Worm (Caenorhabditis elegans) whole organism, L2 larva: ENCODE measurements around the gene ehbp-1.

Experiments used
- C34F6.9 ChIP-seq: fragments of 150-350 bp; optimal IDR thresholded peaks from 2 replicates; lab custom pipeline; 2014; ENCODE audit warnings: missing biosample characterization, missing genetic modification characterization
- F13H6.1 ChIP-seq: sonication (generic microtip); optimal IDR thresholded peaks from 2 replicates; lab custom pipeline; 2016; ENCODE audit warnings: missing genetic modification characterization, missing compliant biosample characterization
- R02D3.7 ChIP-seq: fragments of 150-350 bp; optimal IDR thresholded peaks from 2 replicates; lab custom pipeline; 2014; ENCODE audit warnings: missing biosample characterization, missing genetic modification characterization
- Y55F3AM.14 ChIP-seq: fragments of 200-800 bp; sonication (Bioruptor generic); optimal IDR thresholded peaks from 2 replicates; lab custom pipeline; 2018; ENCODE audit warnings: mild to moderate bottlenecking, missing genetic modification characterization, missing compliant biosample characterization
- alr-1 ChIP-seq: fragments of 150-350 bp; optimal IDR thresholded peaks from 2 replicates; lab custom pipeline; 2014; ENCODE audit warnings: missing biosample characterization, missing genetic modification characterization
- aly-2 ChIP-seq: fragments of 150-350 bp; optimal IDR thresholded peaks from 2 replicates; lab custom pipeline; 2014; ENCODE audit warnings: missing biosample characterization, missing genetic modification characterization
- ama-1 ChIP-seq: fragments of 150-350 bp; optimal IDR thresholded peaks from 2 replicates; lab custom pipeline; 2018; ENCODE audit warnings: inconsistent platforms
- blmp-1 ChIP-seq: sonication (generic microtip); optimal IDR thresholded peaks from 2 replicates; lab custom pipeline; 2017; ENCODE audit warnings: missing genetic modification characterization, mild to moderate bottlenecking, missing compliant biosample characterization, antibody characterized with exemption, moderate library complexity; ENCODE audit not compliant: insufficient read depth
- ceh-16 ChIP-seq: fragments of 150-350 bp; optimal IDR thresholded peaks from 2 replicates; lab custom pipeline; 2014; ENCODE audit warnings: missing biosample characterization, missing genetic modification characterization
- ceh-82 ChIP-seq: fragments of 150-350 bp; optimal IDR thresholded peaks from 2 replicates; lab custom pipeline; 2014; ENCODE audit warnings: missing biosample characterization, missing genetic modification characterization
- crh-2 ChIP-seq: sonication (generic microtip); optimal IDR thresholded peaks from 2 replicates; lab custom pipeline; 2017; ENCODE audit warnings: missing biosample characterization, missing genetic modification characterization
- dmd-4 ChIP-seq: sonication (generic microtip); optimal IDR thresholded peaks from 2 replicates; lab custom pipeline; 2017; ENCODE audit warnings: missing biosample characterization, missing genetic modification characterization
- egl-27 ChIP-seq: sonication (generic microtip); optimal IDR thresholded peaks from 3 replicates; lab custom pipeline; 2017; ENCODE audit warnings: missing biosample characterization, missing genetic modification reagents, missing genetic modification characterization
- elt-1 ChIP-seq: fragments of 150-350 bp; optimal IDR thresholded peaks from 2 replicates; lab custom pipeline; 2014; ENCODE audit warnings: missing biosample characterization, missing genetic modification characterization
- elt-3 ChIP-seq: sonication (generic microtip); optimal IDR thresholded peaks from 2 replicates; lab custom pipeline; 2017; ENCODE audit warnings: missing biosample characterization, missing genetic modification characterization
- fos-1 ChIP-seq: fragments of 150-350 bp; optimal IDR thresholded peaks from 2 replicates; lab custom pipeline; 2014; ENCODE audit warnings: missing biosample characterization, missing genetic modification characterization
- gmeb-1 ChIP-seq: fragments of 150-350 bp; optimal IDR thresholded peaks from 2 replicates; lab custom pipeline; 2014; ENCODE audit warnings: missing biosample characterization, missing genetic modification characterization
- lin-11 ChIP-seq: fragments of 150-350 bp; sonication (generic microtip); optimal IDR thresholded peaks from 2 replicates; lab custom pipeline; 2014; ENCODE audit warnings: missing biosample characterization, missing genetic modification characterization, inconsistent platforms, mixed read lengths
- lin-13 ChIP-seq: fragments of 150-350 bp; optimal IDR thresholded peaks from 2 replicates; lab custom pipeline; 2014; ENCODE audit warnings: missing biosample characterization, missing genetic modification reagents, missing genetic modification characterization
- lin-39 ChIP-seq: fragments of 150-350 bp; optimal IDR thresholded peaks from 2 replicates; lab custom pipeline; 2014; ENCODE audit warnings: missing biosample characterization, missing genetic modification reagents, missing genetic modification characterization
- lsy-2 ChIP-seq, 2 experiments: fragments of 150-350 bp in 1 of 2; sonication (generic microtip) in 1 of 2; optimal IDR thresholded peaks; 2 replicates each; lab custom pipeline; 2014 to 2017; ENCODE audit warnings: missing biosample characterization in 2 of 2, missing genetic modification characterization in 2 of 2
- mab-5 ChIP-seq: fragments of 150-350 bp; optimal IDR thresholded peaks from 2 replicates; lab custom pipeline; 2014; ENCODE audit warnings: missing biosample characterization, missing genetic modification characterization
- mbf-1 ChIP-seq: sonication (generic microtip); optimal IDR thresholded peaks from 2 replicates; lab custom pipeline; 2017; ENCODE audit warnings: missing biosample characterization, missing genetic modification characterization
- mdl-1 ChIP-seq, 2 experiments: fragments of 150-350 bp in 1 of 2; sonication (generic microtip) in 1 of 2; optimal IDR thresholded peaks; 2 replicates each; lab custom pipeline; 2017; ENCODE audit warnings: missing biosample characterization in 2 of 2, missing genetic modification characterization in 2 of 2
- nhr-10 ChIP-seq: sonication (generic microtip); optimal IDR thresholded peaks from 2 replicates; lab custom pipeline; 2017; ENCODE audit warnings: missing biosample characterization, missing genetic modification characterization
- nhr-11 ChIP-seq: fragments of 150-350 bp; optimal IDR thresholded peaks from 2 replicates; lab custom pipeline; 2014; ENCODE audit warnings: missing biosample characterization, missing genetic modification characterization
- nhr-12 ChIP-seq: fragments of 150-350 bp; optimal IDR thresholded peaks from 2 replicates; lab custom pipeline; 2014; ENCODE audit warnings: missing biosample characterization, missing genetic modification characterization
- nhr-129 ChIP-seq: fragments of 150-350 bp; optimal IDR thresholded peaks from 2 replicates; lab custom pipeline; 2014; ENCODE audit warnings: missing biosample characterization, missing genetic modification characterization
- nhr-23 ChIP-seq: fragments of 150-350 bp; optimal IDR thresholded peaks from 2 replicates; lab custom pipeline; 2014; ENCODE audit warnings: missing biosample characterization, missing genetic modification reagents, missing genetic modification characterization
- nhr-237 ChIP-seq: fragments of 150-350 bp; optimal IDR thresholded peaks from 2 replicates; lab custom pipeline; 2014; ENCODE audit warnings: missing biosample characterization, missing genetic modification characterization
- nhr-6 ChIP-seq: fragments of 150-350 bp; optimal IDR thresholded peaks from 2 replicates; lab custom pipeline; 2014; ENCODE audit warnings: missing biosample characterization, missing genetic modification characterization
- nhr-77 ChIP-seq: fragments of 150-350 bp; optimal IDR thresholded peaks from 2 replicates; lab custom pipeline; 2014; ENCODE audit warnings: missing biosample characterization, missing genetic modification characterization
- peb-1 ChIP-seq: fragments of 150-350 bp; optimal IDR thresholded peaks from 2 replicates; lab custom pipeline; 2014; ENCODE audit warnings: missing biosample characterization, missing genetic modification characterization
- sem-4 ChIP-seq: fragments of 150-350 bp; optimal IDR thresholded peaks from 2 replicates; lab custom pipeline; 2014; ENCODE audit warnings: missing biosample characterization, missing genetic modification reagents, missing genetic modification characterization
- skn-1 ChIP-seq: sonication (generic microtip); optimal IDR thresholded peaks from 2 replicates; lab custom pipeline; 2017; ENCODE audit warnings: missing biosample characterization, missing genetic modification characterization
- sma-3 ChIP-seq: sonication (generic microtip); optimal IDR thresholded peaks from 2 replicates; lab custom pipeline; 2016; ENCODE audit warnings: missing genetic modification reagents, missing genetic modification characterization, missing compliant biosample characterization
- sma-9 ChIP-seq, 2 experiments: fragments of 150-350 bp in 1 of 2; sonication (generic microtip) in 1 of 2; optimal IDR thresholded peaks; 2 replicates each; lab custom pipeline; 2014 to 2016; ENCODE audit warnings: missing genetic modification characterization in 2 of 2, mild to moderate bottlenecking in 1 of 2, missing biosample characterization in 1 of 2, missing compliant biosample characterization in 1 of 2, missing genetic modification reagents in 1 of 2, moderate library complexity in 1 of 2
- snpc-4 ChIP-seq: fragments of 150-350 bp; optimal IDR thresholded peaks from 2 replicates; lab custom pipeline; 2014; ENCODE audit warnings: missing biosample characterization, missing genetic modification characterization
- unc-55 ChIP-seq: fragments of 150-350 bp; sonication (generic microtip); optimal IDR thresholded peaks from 3 replicates; lab custom pipeline; 2014; ENCODE audit warnings: missing biosample characterization, missing genetic modification reagents, missing genetic modification characterization
- unc-62 ChIP-seq: fragments of 150-350 bp; optimal IDR thresholded peaks from 2 replicates; lab custom pipeline; 2014; ENCODE audit warnings: missing biosample characterization, missing genetic modification reagents, missing genetic modification characterization
- zag-1 ChIP-seq: fragments of 150-350 bp; optimal IDR thresholded peaks from 2 replicates; lab custom pipeline; 2014; ENCODE audit warnings: missing biosample characterization, missing genetic modification characterization
- ztf-1 ChIP-seq: fragments of 200-800 bp; sonication (Bioruptor generic); conservative IDR thresholded peaks from 2 replicates; pipeline ENCODE4 v1.3.6; 2022; ENCODE audit warnings: missing genetic modification characterization, missing compliant biosample characterization
- ztf-11 ChIP-seq: sonication (generic microtip); optimal IDR thresholded peaks from 2 replicates; lab custom pipeline; 2017; ENCODE audit warnings: missing biosample characterization, missing genetic modification characterization
- ztf-4 ChIP-seq: fragments of 150-350 bp; optimal IDR thresholded peaks from 2 replicates; lab custom pipeline; 2014; ENCODE audit warnings: missing biosample characterization, missing genetic modification characterization

ehbp-1 gene

DNA sequence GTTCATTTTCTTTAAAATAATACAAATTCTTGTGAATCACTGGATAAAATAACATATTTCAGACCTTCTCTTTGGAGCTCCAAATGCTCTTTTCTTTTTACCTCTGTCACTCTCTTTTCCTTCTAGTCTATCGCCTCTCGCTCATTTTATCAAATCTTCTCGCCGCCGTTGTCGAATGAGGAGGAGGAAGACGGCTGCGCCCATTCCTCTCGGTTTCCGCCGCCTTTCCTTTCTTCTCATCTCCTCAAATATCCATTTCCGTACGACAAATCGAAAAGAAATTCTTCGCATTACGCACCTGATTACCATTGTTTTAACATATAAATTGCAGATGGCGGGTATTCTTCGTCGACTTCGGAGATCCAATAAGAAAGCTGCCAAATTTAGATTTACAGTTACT is at the start of gene ehbp-1:
TSS of gene ehbp-1 (plus strand) at position 332 of the 400 bp plus-strand sequence.
- TF ChIP-seq lsy-2 (tag; optimal IDR thresholded peaks at IDR 0.05; lab: Kevin White, UChicago): peak in 1 of 2 experiments; percentile 3
- no peak for TF ChIP-seq aly-2 (tag; lab: Kevin White, UChicago)
- TF ChIP-seq nhr-12 (tag; lab: Kevin White, UChicago): no peak
- no peak for TF ChIP-seq ama-1 (lab: Kevin White, UChicago)
- TF ChIP-seq sma-9 (GFP tag; optimal IDR thresholded peaks at IDR 0.05; lab: Kevin White, UChicago): peak; percentile 29
- no peak for TF ChIP-seq sma-9 (tag; optimal IDR thresholded peaks at IDR 0.05; lab: Kevin White, UChicago)
- TF ChIP-seq unc-55 (GFP tag; lab: Kevin White, UChicago): peak; percentile 40
- TF ChIP-seq skn-1 (tag; lab: Kevin White, UChicago): no peak
- TF ChIP-seq nhr-10 (tag; lab: Kevin White, UChicago): no peak
- TF ChIP-seq snpc-4 (tag; lab: Kevin White, UChicago): no peak
- TF ChIP-seq sma-3 (GFP tag; lab: Kevin White, UChicago): no peak
- no peak for TF ChIP-seq nhr-237
- no peak for TF ChIP-seq dmd-4 (tag; lab: Kevin White, UChicago)
- peak; percentile 32 for TF ChIP-seq C34F6.9 (tag; lab: Kevin White, UChicago)

DNA sequence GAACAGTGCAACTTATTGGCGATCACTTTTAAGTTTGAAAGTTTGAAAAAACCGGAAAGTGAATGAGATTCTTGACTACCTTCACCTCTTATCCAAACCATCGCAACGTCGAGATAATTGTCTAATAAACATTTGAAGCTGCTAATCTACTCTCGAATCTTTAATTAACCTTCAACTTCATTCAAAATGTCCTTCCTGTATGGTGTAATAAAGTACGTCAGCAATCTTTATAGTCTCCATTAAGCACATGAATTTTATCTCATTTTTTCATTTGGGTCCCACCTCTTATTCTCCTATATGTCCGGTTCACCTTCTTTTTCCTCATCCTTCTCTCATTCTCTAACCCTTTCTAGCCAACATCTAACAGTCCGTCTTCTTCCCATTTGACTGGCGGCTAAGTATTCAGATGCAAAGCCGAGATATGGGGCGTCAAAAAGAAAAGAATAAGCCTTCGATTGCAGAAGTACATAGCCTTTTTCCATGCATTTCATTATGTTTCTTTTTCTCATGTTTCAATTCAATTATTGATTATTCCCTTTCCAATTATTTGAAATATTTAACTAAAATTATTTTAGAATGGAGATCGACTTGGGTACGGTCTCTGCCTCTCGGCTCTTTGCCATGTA is 49.5 kb upstream of the ehbp-1 start, which contains the start of gene swt-5:
TSS of gene swt-5 (plus strand) at position 576 of the 626 bp plus-strand sequence.
- no peak for TF ChIP-seq snpc-4 (tag; lab: Kevin White, UChicago)
- TF ChIP-seq C34F6.9 (tag; lab: Kevin White, UChicago): no peak
- no peak for TF ChIP-seq lsy-2 (tag; optimal IDR thresholded peaks at IDR 0.05; lab: Kevin White, UChicago)
- TF ChIP-seq ztf-11: no peak
- no peak for TF ChIP-seq nhr-129 (tag; lab: Kevin White, UChicago)
- TF ChIP-seq fos-1: no peak
- TF ChIP-seq ztf-4 (tag; lab: Kevin White, UChicago): no peak
- no peak for TF ChIP-seq elt-1 (tag; lab: Kevin White, UChicago)
- no peak for TF ChIP-seq ceh-82 (tag; lab: Kevin White, UChicago)
- no peak for TF ChIP-seq nhr-6 (tag; lab: Kevin White, UChicago)
- TF ChIP-seq nhr-237: no peak
- no peak for TF ChIP-seq F13H6.1
- TF ChIP-seq ztf-1 (GFP tag; lab: Robert Waterston, UW): no peak

DNA sequence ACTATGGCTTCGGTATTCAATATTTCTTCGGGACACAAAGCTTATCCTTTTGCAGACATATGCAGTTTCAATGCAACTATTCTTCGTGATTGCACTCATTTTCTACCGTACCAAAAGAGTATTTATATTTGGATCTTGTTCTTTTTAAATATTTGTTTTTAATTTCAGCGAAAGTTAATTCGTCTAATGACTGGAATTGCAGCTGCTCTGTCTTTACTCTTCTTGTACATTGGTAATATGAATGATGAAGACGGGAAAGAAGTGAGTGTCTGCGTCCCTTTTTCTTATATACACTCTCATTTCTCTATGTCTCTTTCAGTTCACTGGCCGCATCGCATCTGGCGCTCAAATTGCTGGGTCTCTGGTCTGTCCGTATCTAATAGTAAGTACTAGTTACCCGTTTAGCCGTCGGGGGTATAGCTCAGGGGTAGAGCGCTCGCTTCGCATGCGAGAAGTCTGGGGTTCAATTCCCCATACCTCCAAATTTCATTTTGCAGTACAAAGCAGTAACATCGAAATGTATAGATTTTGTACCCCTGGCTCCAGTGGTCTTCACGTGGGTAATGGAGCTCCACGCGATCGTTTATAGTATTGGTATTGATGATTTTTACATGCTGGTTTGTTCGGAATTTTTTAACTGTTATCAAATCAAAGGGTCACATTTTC is 47.2 kb upstream of the ehbp-1 start:
- TF ChIP-seq alr-1 (no peak), lin-11 (peak; percentile 51), sma-9 (GFP tag; optimal IDR thresholded peaks at IDR 0.05; lab: Kevin White, UChicago) (peak; percentile 59), sma-9 (tag; optimal IDR thresholded peaks at IDR 0.05; lab: Kevin White, UChicago) (no peak), aly-2 (tag; lab: Kevin White, UChicago) (no peak), ama-1 (lab: Kevin White, UChicago) (no peak), lin-39 (no peak), C34F6.9 (tag; lab: Kevin White, UChicago) (peak; percentile 53), skn-1 (tag; lab: Kevin White, UChicago) (no peak), nhr-10 (tag; lab: Kevin White, UChicago) (peak; percentile 4), zag-1 (tag; lab: Kevin White, UChicago) (no peak), ztf-4 (tag; lab: Kevin White, UChicago) (peak; percentile 45), unc-62 (GFP tag; lab: Kevin White, UChicago) (no peak), elt-1 (tag; lab: Kevin White, UChicago) (no peak), nhr-12 (tag; lab: Kevin White, UChicago) (no peak), ztf-11 (no peak), egl-27 (tag; lab: Kevin White, UChicago) (peak; percentile 67), lsy-2 (tag; optimal IDR thresholded peaks at IDR 0.05; lab: Kevin White, UChicago) (peak; percentile 54 to 56), peb-1 (no peak), mdl-1 (tag; optimal IDR thresholded peaks at IDR 0.05; lab: Kevin White, UChicago) (no peak), crh-2 (tag; lab: Kevin White, UChicago) (peak; percentile 38), Y55F3AM.14 (GFP tag; lab: Kevin White, UChicago) (peak; percentile 60), lin-13 (GFP tag; lab: Kevin White, UChicago) (peak; percentile 54), fos-1 (peak; percentile 44), ztf-1 (GFP tag; lab: Robert Waterston, UW) (no peak), nhr-11 (tag; lab: Kevin White, UChicago) (no peak), F13H6.1 (peak; percentile 57), nhr-77 (tag; lab: Kevin White, UChicago) (no peak), blmp-1 (tag; lab: Kevin White, UChicago) (no peak), dmd-4 (tag; lab: Kevin White, UChicago) (no peak), nhr-129 (tag; lab: Kevin White, UChicago) (peak; percentile 76), mbf-1 (no peak), mab-5 (no peak), sem-4 (tag; lab: Kevin White, UChicago) (peak; percentile 34), gmeb-1 (peak; percentile 66), ceh-16 (tag; lab: Kevin White, UChicago) (peak; percentile 48), nhr-23 (tag; lab: Kevin White, UChicago) (no peak), R02D3.7 (tag; lab: Kevin White, UChicago) (no peak), elt-3 (tag; lab: Kevin White, UChicago) (no peak), snpc-4 (tag; lab: Kevin White, UChicago) (peak; percentile 95), sma-3 (GFP tag; lab: Kevin White, UChicago) (peak; percentile 75)
